Fruit fly (Drosophila melanogaster) whole organism, wandering third instar larva: ENCODE measurements around the gene ppk10.

Experiments used
- Abd-B ChIP-seq: fragments of >200 bp; optimal IDR thresholded peaks from 2 replicates; lab custom pipeline; 2017; ENCODE audit warnings: missing biosample characterization, missing genetic modification characterization
- CG32264 ChIP-seq: fragments of 200-800 bp; sonication (Bioruptor generic); optimal IDR thresholded peaks from 2 replicates; lab custom pipeline; 2016; ENCODE audit warnings: missing biosample characterization, missing genetic modification characterization
- CG9705 ChIP-seq: fragments of 200-800 bp; sonication (Bioruptor generic); optimal IDR thresholded peaks from 2 replicates; lab custom pipeline; 2018; ENCODE audit warnings: missing biosample characterization, mild to moderate bottlenecking, missing genetic modification characterization
- CrebA ChIP-seq: fragments of 200-800 bp; sonication (Bioruptor generic); optimal IDR thresholded peaks from 2 replicates; lab custom pipeline; 2016; ENCODE audit warnings: missing biosample characterization, mild to moderate bottlenecking, missing genetic modification characterization, borderline replicate concordance
- Dfd ChIP-seq: fragments of >200 bp; optimal IDR thresholded peaks from 2 replicates; lab custom pipeline; 2017; ENCODE audit warnings: missing biosample characterization, missing genetic modification characterization
- Dif ChIP-seq: fragments of 200-275, 200-300 bp; sonication (Bioruptor generic); optimal IDR thresholded peaks from 2 replicates; lab custom pipeline; 2018; ENCODE audit warnings: missing biosample characterization, missing genetic modification characterization; ENCODE audit not compliant: partially characterized antibody
- GATAd ChIP-seq: sonication (Bioruptor generic); optimal IDR thresholded peaks from 2 replicates; lab custom pipeline; 2016; ENCODE audit warnings: missing biosample characterization, missing genetic modification characterization
- HLH106 ChIP-seq: fragments of 200-800 bp; optimal IDR thresholded peaks from 3 replicates; lab custom pipeline; 2019; ENCODE audit warnings: missing biosample characterization, mild to moderate bottlenecking, missing genetic modification characterization, moderate library complexity
- Hnf4 ChIP-seq: fragments of 200-800 bp; sonication (Bioruptor generic); optimal IDR thresholded peaks from 2 replicates; lab custom pipeline; 2016; ENCODE audit warnings: missing biosample characterization, mild to moderate bottlenecking, missing genetic modification characterization
- Hr78 ChIP-seq: fragments of >200 bp; optimal IDR thresholded peaks from 2 replicates; lab custom pipeline; 2017; ENCODE audit warnings: missing biosample characterization, missing genetic modification characterization
- Hr83 ChIP-seq: fragments of 200-300 bp; sonication (Bioruptor generic); optimal IDR thresholded peaks from 2 replicates; lab custom pipeline; 2016; ENCODE audit warnings: missing biosample characterization, mild to moderate bottlenecking, missing genetic modification characterization, moderate library complexity; ENCODE audit not compliant: poor library complexity, severe bottlenecking
- Jra ChIP-seq: sonication (Bioruptor generic); optimal IDR thresholded peaks from 2 replicates; lab custom pipeline; 2016; ENCODE audit warnings: missing biosample characterization, missing genetic modification characterization
- Mio ChIP-seq: sonication (Bioruptor generic); optimal IDR thresholded peaks from 2 replicates; lab custom pipeline; 2016; ENCODE audit warnings: missing biosample characterization, missing genetic modification characterization
- Myc ChIP-seq: fragments of >200 bp; optimal IDR thresholded peaks from 2 replicates; lab custom pipeline; 2017
- N ChIP-seq: fragments of >200 bp; optimal IDR thresholded peaks from 2 replicates; lab custom pipeline; 2018; ENCODE audit warnings: missing biosample characterization, missing external identifiers, missing genetic modification characterization
- OdsH ChIP-seq: fragments of 200-800 bp; sonication (Bioruptor generic); optimal IDR thresholded peaks from 2 replicates; lab custom pipeline; 2016; ENCODE audit warnings: missing biosample characterization, mild to moderate bottlenecking, missing genetic modification characterization
- Rel ChIP-seq, 2 experiments: fragments of 200-800 bp; sonication (Bioruptor generic) in 1 of 2; optimal IDR thresholded peaks; 2 replicates in 1 of 2; 3 replicates in 1 of 2; lab custom pipeline; 2016 to 2019; ENCODE audit warnings: mild to moderate bottlenecking in 2 of 2, missing biosample characterization in 2 of 2, missing genetic modification characterization in 2 of 2, moderate library complexity in 1 of 2
- Sp1 ChIP-seq: fragments of 200-800 bp; sonication (Bioruptor generic); optimal IDR thresholded peaks from 3 replicates; lab custom pipeline; 2019; ENCODE audit warnings: missing biosample characterization, mild to moderate bottlenecking, missing genetic modification characterization, moderate library complexity
- Vsx2 ChIP-seq: fragments of 200-300, 225-300 bp; sonication (Bioruptor generic); optimal IDR thresholded peaks from 2 replicates; lab custom pipeline; 2018; ENCODE audit warnings: missing biosample characterization, missing genetic modification characterization; ENCODE audit not compliant: partially characterized antibody
- br ChIP-seq: fragments of 200-800 bp; sonication (Bioruptor generic); optimal IDR thresholded peaks from 2 replicates; lab custom pipeline; 2016; ENCODE audit warnings: missing biosample characterization, missing genetic modification characterization
- brk ChIP-seq: fragments of 200-800 bp; sonication (Bioruptor generic); optimal IDR thresholded peaks from 2 replicates; lab custom pipeline; 2016; ENCODE audit warnings: missing biosample characterization, mild to moderate bottlenecking, missing genetic modification characterization
- dl ChIP-seq, 2 experiments: fragments of 175-275, 200-275 bp in 1 of 2; fragments of 200-275 bp in 1 of 2; sonication (Bioruptor generic); optimal IDR thresholded peaks; lab custom pipeline; 2018; ENCODE audit warnings: mild to moderate bottlenecking in 2 of 2, missing biosample characterization in 2 of 2, missing genetic modification characterization in 2 of 2, moderate library complexity in 2 of 2; ENCODE audit not compliant: partially characterized antibody in 2 of 2, insufficient read depth in 1 of 2
- dmrt93B ChIP-seq: fragments of 200-800 bp; sonication (Bioruptor generic); optimal IDR thresholded peaks from 2 replicates; lab custom pipeline; 2018; ENCODE audit warnings: missing biosample characterization, mild to moderate bottlenecking, missing genetic modification characterization
- dsf ChIP-seq: sonication (Bioruptor generic); optimal IDR thresholded peaks from 2 replicates; lab custom pipeline; 2016; ENCODE audit warnings: missing biosample characterization, missing genetic modification characterization, borderline replicate concordance
- ey ChIP-seq: fragments of 200-800 bp; sonication (Bioruptor generic); optimal IDR thresholded peaks from 2 replicates; lab custom pipeline; 2016; ENCODE audit warnings: missing biosample characterization, missing genetic modification characterization
- foxo ChIP-seq, 2 experiments: fragments of 200-800 bp; sonication (Bioruptor generic); optimal IDR thresholded peaks; 2 replicates in 1 of 2; 3 replicates in 1 of 2; lab custom pipeline; 2016 to 2017; ENCODE audit warnings: missing biosample characterization in 2 of 2, missing genetic modification characterization in 2 of 2
- fru ChIP-seq: fragments of 200-800 bp; sonication (Bioruptor generic); optimal IDR thresholded peaks from 3 replicates; lab custom pipeline; 2016; ENCODE audit warnings: missing biosample characterization, mild to moderate bottlenecking, missing genetic modification characterization
- h ChIP-seq: fragments of 200-800 bp; sonication (Bioruptor generic); optimal IDR thresholded peaks from 3 replicates; lab custom pipeline; 2016; ENCODE audit warnings: missing biosample characterization, mild to moderate bottlenecking, missing genetic modification characterization
- jim ChIP-seq: fragments of 175-275, 200-325 bp; sonication (Bioruptor generic); optimal IDR thresholded peaks from 2 replicates; lab custom pipeline; 2016; ENCODE audit warnings: missing biosample characterization, mild to moderate bottlenecking, missing genetic modification characterization
- lola ChIP-seq: fragments of >200 bp; optimal IDR thresholded peaks from 2 replicates; lab custom pipeline; 2017; ENCODE audit warnings: missing biosample characterization, missing genetic modification characterization
- pan ChIP-seq: fragments of >200 bp; optimal IDR thresholded peaks from 2 replicates; lab custom pipeline; 2017
- psq ChIP-seq: fragments of 200-800 bp; sonication (Bioruptor generic); optimal IDR thresholded peaks from 3 replicates; lab custom pipeline; 2017; ENCODE audit warnings: missing biosample characterization, mild to moderate bottlenecking, missing genetic modification characterization, moderate library complexity
- rgr ChIP-seq: fragments of 200-800 bp; sonication (Bioruptor generic); optimal IDR thresholded peaks from 3 replicates; lab custom pipeline; 2016; ENCODE audit warnings: missing biosample characterization, mild to moderate bottlenecking, missing genetic modification characterization
- sage ChIP-seq: fragments of 200-800 bp; sonication (Bioruptor generic); optimal IDR thresholded peaks from 2 replicates; lab custom pipeline; 2016; ENCODE audit warnings: missing biosample characterization, mild to moderate bottlenecking, missing genetic modification characterization
- sv ChIP-seq: fragments of 200-800 bp; sonication (Bioruptor generic); optimal IDR thresholded peaks from 3 replicates; lab custom pipeline; 2016; ENCODE audit warnings: missing biosample characterization, missing genetic modification characterization
- tai ChIP-seq: sonication (Bioruptor generic); optimal IDR thresholded peaks from 2 replicates; lab custom pipeline; 2016; ENCODE audit warnings: missing biosample characterization, missing genetic modification characterization
- usp ChIP-seq: fragments of >200 bp; optimal IDR thresholded peaks from 2 replicates; lab custom pipeline; 2017; ENCODE audit warnings: missing biosample characterization, missing genetic modification characterization
- woc ChIP-seq: sonication (Bioruptor generic); optimal IDR thresholded peaks from 2 replicates; lab custom pipeline; 2016; ENCODE audit warnings: missing biosample characterization, mild to moderate bottlenecking, missing genetic modification characterization

Gene ppk10

dm6 chr2L:10439174-10439573 is 13.0 kb downstream of the ppk10 start, which contains the start of gene Nse4:
TSS of gene Nse4 (plus strand) at chr2L:10439440.
- TF ChIP-seq rgr (GFP tag; lab: Kevin White, UChicago) (no peak), N (GFP tag; lab: Kevin White, UChicago) (peak; percentile 10)

dm6 chr2L:10437317-10437716 is 14.9 kb downstream of the ppk10 start, which contains the start of gene STUB1:
TSS of gene STUB1 (plus strand) at chr2L:10437548.
- TF ChIP-seq sage (GFP tag; lab: Kevin White, UChicago) (no peak), Jra (peak; percentile 55), Hr83 (GFP tag; lab: Kevin White, UChicago) (peak; percentile 59), Hnf4 (GFP tag; lab: Kevin White, UChicago) (peak; percentile 70), woc (GFP tag; lab: Kevin White, UChicago) (peak; percentile 17)

dm6 chr2L:10435606-10436160 is 16.5 kb downstream of the ppk10 start, which contains the start of the genes TBC1D16 and holn1:
TSS of gene TBC1D16 (minus strand) at chr2L:10435656.
TSS of gene holn1 (plus strand) at chr2L:10435995.
- TF ChIP-seq sage (GFP tag; lab: Kevin White, UChicago): no peak
- no peak for TF ChIP-seq pan
- no peak for TF ChIP-seq CG9705
- no peak for TF ChIP-seq usp (GFP tag; lab: Kevin White, UChicago)
- no peak for TF ChIP-seq foxo (GFP tag; optimal IDR thresholded peaks at IDR 0.05; lab: Kevin White, UChicago)
- no peak for TF ChIP-seq fru (GFP tag; lab: Kevin White, UChicago)
- TF ChIP-seq CG32264 (GFP tag; lab: Kevin White, UChicago): no peak
- no peak for TF ChIP-seq lola (GFP tag; lab: Kevin White, UChicago)
- no peak for TF ChIP-seq Sp1 (GFP tag; lab: Kevin White, UChicago)
- TF ChIP-seq br (GFP tag; lab: Kevin White, UChicago): no peak
- TF ChIP-seq Dfd: no peak
- TF ChIP-seq ey (GFP tag; lab: Kevin White, UChicago): no peak
- TF ChIP-seq dsf: no peak
- TF ChIP-seq psq (GFP tag; lab: Kevin White, UChicago): no peak
- TF ChIP-seq woc (GFP tag; lab: Kevin White, UChicago): no peak
- no peak for TF ChIP-seq Dif (GFP tag; lab: Kevin White, UChicago)
- TF ChIP-seq jim (GFP tag; lab: Kevin White, UChicago): no peak

dm6 chr2L:10430802-10431476 is 21.3 kb downstream of the ppk10 start, which contains the start of the genes Bug22 and TfIIB:
TSS of gene Bug22 (minus strand) at chr2L:10430918.
TSS of gene TfIIB (plus strand) at chr2L:10431338.
- TF ChIP-seq Hr83 (GFP tag; lab: Kevin White, UChicago) (peak; percentile 94), rgr (GFP tag; lab: Kevin White, UChicago) (peak; percentile 72), dl (GFP tag; optimal IDR thresholded peaks at IDR 0.05; lab: Kevin White, UChicago; ENCODE audit: insufficient read depth in 1 of 2, partially characterized antibody in 2 of 2) (no peak), foxo (GFP tag; optimal IDR thresholded peaks at IDR 0.05; lab: Kevin White, UChicago) (no peak), lola (GFP tag; lab: Kevin White, UChicago) (no peak), Vsx2 (GFP tag; lab: Kevin White, UChicago) (no peak), ey (GFP tag; lab: Kevin White, UChicago) (peak; percentile 70), HLH106 (tag; lab: Kevin White, UChicago) (peak; percentile 65), Dfd (no peak), Jra (peak; percentile 66), jim (GFP tag; lab: Kevin White, UChicago) (peak; percentile 13), CG32264 (GFP tag; lab: Kevin White, UChicago) (no peak), pan (no peak), dsf (peak; percentile 50), Mio (GFP tag; lab: Kevin White, UChicago) (no peak), Hnf4 (GFP tag; lab: Kevin White, UChicago) (peak; percentile 79), Hr78 (no peak), Sp1 (GFP tag; lab: Kevin White, UChicago) (no peak), Rel (GFP tag; optimal IDR thresholded peaks at IDR 0.05; lab: Kevin White, UChicago) (no peak), Rel (tag; optimal IDR thresholded peaks at IDR 0.05; lab: Kevin White, UChicago) (no peak), dmrt93B (no peak), usp (GFP tag; lab: Kevin White, UChicago) (no peak), fru (GFP tag; lab: Kevin White, UChicago) (no peak), OdsH (GFP tag; lab: Kevin White, UChicago) (peak; percentile 69), N (GFP tag; lab: Kevin White, UChicago) (no peak), Myc (lab: Kevin White, UChicago) (no peak), Abd-B (no peak), GATAd (GFP tag; lab: Kevin White, UChicago) (no peak), CG9705 (peak; percentile 60), Dif (GFP tag; lab: Kevin White, UChicago) (no peak), tai (GFP tag; lab: Kevin White, UChicago) (no peak), brk (GFP tag; lab: Kevin White, UChicago) (no peak), psq (GFP tag; lab: Kevin White, UChicago) (peak; percentile 62), br (GFP tag; lab: Kevin White, UChicago) (no peak), h (GFP tag; lab: Kevin White, UChicago) (no peak), woc (GFP tag; lab: Kevin White, UChicago) (peak; percentile 86), sage (GFP tag; lab: Kevin White, UChicago) (no peak), sv (GFP tag; lab: Kevin White, UChicago) (peak; percentile 63), CrebA (GFP tag; lab: Kevin White, UChicago) (no peak)
